Worm (Caenorhabditis elegans): ENCODE measurements around the gene ipla-2.

DNA sequence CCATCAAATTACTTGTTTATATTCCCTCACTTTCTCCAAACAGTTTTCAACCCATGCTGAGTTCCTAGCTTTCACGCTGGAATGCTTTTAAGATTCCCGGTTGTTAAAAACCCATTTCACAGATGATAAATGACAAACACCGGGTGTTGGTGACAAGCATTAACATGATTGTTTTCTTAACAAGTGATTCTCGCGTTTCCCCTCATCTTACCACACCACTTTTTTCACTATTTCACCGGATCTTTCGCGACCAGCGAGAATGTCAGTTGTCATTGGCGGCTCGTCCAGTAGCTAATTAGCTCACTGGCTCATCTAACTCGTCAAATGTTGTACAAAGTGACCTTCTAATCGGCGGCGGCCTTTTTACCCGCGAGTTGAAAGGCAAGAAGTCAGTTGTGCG is 4.3 kb upstream of the ipla-2 start:
- no peak for TF ChIP-seq ama-1 (optimal IDR thresholded peaks at IDR 0.05)
- TF ChIP-seq unc-3 (GFP tag; conservative IDR thresholded peaks at IDR 0.05) = no peak
- TF ChIP-seq unc-3 (tag; optimal IDR thresholded peaks at IDR 0.05) = no peak
- TF ChIP-seq pha-4 (tag; optimal IDR thresholded peaks at IDR 0.05) = no peak
- no peak for TF ChIP-seq mec-3 (tag; optimal IDR thresholded peaks at IDR 0.05; ENCODE audit: borderline replicate concordance)
- TF ChIP-seq gmeb-2 (tag; optimal IDR thresholded peaks at IDR 0.05) = no peak
- no peak for TF ChIP-seq ref-2 (tag; optimal IDR thresholded peaks at IDR 0.05)
- TF ChIP-seq ets-4 (tag; optimal IDR thresholded peaks at IDR 0.05) = no peak
